Fruit fly (Drosophila melanogaster) whole organism, wandering third instar larva: ENCODE measurements around the gene CG31279.
A peak's percentile ranks its signal among the peaks of the same experiment; 100 is the strongest.

ENCODE experiments used
- Dfd ChIP-seq: fragments of >200 bp; optimal IDR thresholded peaks from 2 replicates; lab custom pipeline; 2017; ENCODE audit warnings: missing biosample characterization, missing genetic modification characterization
- Hr78 ChIP-seq: fragments of >200 bp; optimal IDR thresholded peaks from 2 replicates; lab custom pipeline; 2017; ENCODE audit warnings: missing biosample characterization, missing genetic modification characterization
- woc ChIP-seq: sonication (Bioruptor generic); optimal IDR thresholded peaks from 2 replicates; lab custom pipeline; 2016; ENCODE audit warnings: missing biosample characterization, mild to moderate bottlenecking, missing genetic modification characterization

- TF ChIP-seq Dfd (GFP tag; lab: Kevin White, UChicago) = no peak
- peak; percentile 86 for TF ChIP-seq woc (GFP tag; lab: Kevin White, UChicago)
- no peak for TF ChIP-seq Hr78
Measured at dm6 chr3R:16442937-16443336, 12.5 kb downstream of the CG31279 start, which contains the start of the genes Ttc1 and CG14882.
